Fruit fly (Drosophila melanogaster) whole organism, embryonic: ENCODE data around the gene Npc2a.

Experiments used
- Abd-B ChIP-seq: fragments of 200-800 bp; sonication (Bioruptor generic); optimal IDR thresholded peaks from 2 replicates; lab custom pipeline; 2018; ENCODE audit warnings: missing biosample characterization, mild to moderate bottlenecking, missing genetic modification characterization, moderate library complexity
- B-H1 ChIP-seq: fragments of 200-800 bp; sonication (Bioruptor generic); IDR thresholded peaks from 3 replicates; pipeline ENCODE4 v1.3.6; 2022; ENCODE audit warnings: missing biosample characterization, missing genetic modification characterization
- CG10462 ChIP-seq: fragments of 200-800 bp; sonication (Bioruptor generic); optimal IDR thresholded peaks from 2 replicates; lab custom pipeline; 2016; ENCODE audit warnings: missing biosample characterization, missing genetic modification characterization
- CG16813 ChIP-seq: fragments of 200-800 bp; sonication (Bioruptor generic); IDR thresholded peaks from 3 replicates; pipeline ENCODE4 v1.3.6; 2022; ENCODE audit warnings: missing biosample characterization, missing genetic modification characterization; ENCODE audit not compliant: partially characterized antibody
- CkIIα-i1 ChIP-seq: fragments of 200-800 bp; sonication (Bioruptor generic); IDR thresholded peaks from 2 replicates; pipeline ENCODE4 v1.3.6; 2022; ENCODE audit warnings: missing biosample characterization, missing genetic modification characterization
- Elba2 ChIP-seq: fragments of 200-800 bp; sonication (Bioruptor generic); optimal IDR thresholded peaks from 3 replicates; lab custom pipeline; 2016; ENCODE audit warnings: missing biosample characterization, missing genetic modification characterization
- Ets97D ChIP-seq: fragments of 200-800 bp; sonication (Bioruptor generic); optimal IDR thresholded peaks from 3 replicates; lab custom pipeline; 2016; ENCODE audit warnings: missing biosample characterization, missing genetic modification characterization
- HLH54F ChIP-seq: fragments of 200-800 bp; sonication (Bioruptor generic); optimal IDR thresholded peaks from 3 replicates; lab custom pipeline; 2016; ENCODE audit warnings: missing biosample characterization, missing genetic modification characterization
- NfI ChIP-seq: fragments of 200-800 bp; sonication (Bioruptor generic); optimal IDR thresholded peaks from 3 replicates; lab custom pipeline; 2018; ENCODE audit warnings: missing biosample characterization, mild to moderate bottlenecking, missing genetic modification characterization, moderate library complexity
- Sin3A ChIP-seq: fragments of >200 bp; optimal IDR thresholded peaks from 2 replicates; lab custom pipeline; 2018
- Stat92E ChIP-seq, 3 experiments: fragments of >200 bp in 2 of 3; fragments of 200-800 bp in 1 of 3; sonication (Bioruptor generic) in 1 of 3; optimal IDR thresholded peaks; 2 replicates each; lab custom pipeline; 2017 to 2019; ENCODE audit warnings: missing biosample characterization in 3 of 3, missing genetic modification characterization in 3 of 3, mild to moderate bottlenecking in 1 of 3, moderate library complexity in 1 of 3
- YL-1 ChIP-seq: fragments of 200-800 bp; sonication (Bioruptor generic); optimal IDR thresholded peaks from 3 replicates; lab custom pipeline; 2017; ENCODE audit warnings: missing biosample characterization, mild to moderate bottlenecking, missing genetic modification characterization
- otp ChIP-seq: fragments of 200-800 bp; sonication (Bioruptor generic); IDR thresholded peaks from 3 replicates; pipeline ENCODE4, ENCODE4 v1.3.6; 2022; ENCODE audit warnings: missing biosample characterization, missing genetic modification characterization
- repo ChIP-seq: fragments of 200-800 bp; sonication (Bioruptor generic); optimal IDR thresholded peaks from 2 replicates; lab custom pipeline; 2016; ENCODE audit warnings: missing biosample characterization, missing genetic modification characterization

- TF ChIP-seq CG16813 (GFP tag; lab: Robert Waterston, UW) (peak; percentile 84), Stat92E (GFP tag; optimal IDR thresholded peaks at IDR 0.05; lab: Kevin White, UChicago) (peak in 1 of 3 experiments; percentile 26), otp (no peak), B-H1 (GFP tag; lab: Robert Waterston, UW) (no peak), Sin3A (lab: Kevin White, UChicago) (no peak), CG10462 (GFP tag; lab: Kevin White, UChicago) (no peak), NfI (GFP tag; lab: Kevin White, UChicago) (no peak), Ets97D (GFP tag; lab: Kevin White, UChicago) (peak; percentile 55), Elba2 (GFP tag; lab: Kevin White, UChicago) (peak; percentile 79), Abd-B (GFP tag; lab: Kevin White, UChicago) (peak; percentile 1), YL-1 (no peak), HLH54F (GFP tag; lab: Kevin White, UChicago) (no peak), repo (GFP tag; lab: Kevin White, UChicago) (no peak), CkIIα-i1 (GFP tag; lab: Robert Waterston, UW) (no peak)
These were observed 21.2 kb downstream of the Npc2a start, which contains the start of gene CG4238 for dm6 chr2L:2008980-2009954.
